Worm (Caenorhabditis elegans): Measurements from ENCODE around the gene ZK177.2.

Gene ZK177.2

ce11 chrII:5481982-5482381 is 37.0 kb upstream of the ZK177.2 start, which contains the start of gene cal-8:
cal-8 (minus strand) TSS chrII:5482041.
- TF ChIP-seq tbx-8 (GFP tag; optimal IDR thresholded peaks at IDR 0.05): no peak
- no peak for TF ChIP-seq ceh-39 (tag; optimal IDR thresholded peaks at IDR 0.05)
- TF ChIP-seq ces-1 (GFP tag; optimal IDR thresholded peaks at IDR 0.05): no peak
- no peak for TF ChIP-seq unc-120 (tag; optimal IDR thresholded peaks at IDR 0.05; ENCODE audit: poor library complexity, severe bottlenecking)
- TF ChIP-seq hlh-1 (tag; optimal IDR thresholded peaks at IDR 0.05): no peak
- no peak for TF ChIP-seq ztf-11 (tag; optimal IDR thresholded peaks at IDR 0.05)
- TF ChIP-seq sptf-1 (tag; optimal IDR thresholded peaks at IDR 0.05): no peak
- TF ChIP-seq lin-13 (tag; optimal IDR thresholded peaks at IDR 0.05): no peak
- no peak for TF ChIP-seq ceh-83 (GFP tag; optimal IDR thresholded peaks at IDR 0.05)
- TF ChIP-seq nhr-28 (tag; optimal IDR thresholded peaks at IDR 0.05): no peak
- no peak for TF ChIP-seq nhr-12 (tag; optimal IDR thresholded peaks at IDR 0.05)
- no peak for TF ChIP-seq nhr-237 (tag; optimal IDR thresholded peaks at IDR 0.05)

DNA sequence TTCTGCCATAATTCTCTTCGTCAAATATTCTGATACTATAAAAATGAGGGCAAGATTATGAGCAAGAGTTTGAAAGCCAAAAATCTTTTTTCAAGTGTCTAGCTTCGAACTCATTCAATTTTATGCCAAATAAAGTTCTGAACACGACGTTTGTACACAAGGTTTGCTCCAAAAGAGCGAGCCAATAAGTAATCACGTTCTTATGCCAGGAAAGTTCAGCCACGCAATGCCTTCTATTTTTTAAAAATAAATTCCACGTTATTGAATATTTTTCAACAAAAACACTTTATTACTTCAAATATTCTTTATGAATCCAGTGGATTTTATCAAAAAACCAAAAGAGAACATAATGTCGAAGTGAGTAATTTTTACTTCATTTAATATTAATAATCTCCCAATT is 31.2 kb upstream of the ZK177.2 start, which contains the start of gene nep-5:
TSS of gene nep-5 (plus strand) at position 301 of the 400 bp plus-strand sequence.
- TF ChIP-seq drap-1 (GFP tag; optimal IDR thresholded peaks at IDR 0.05) (no peak), sem-2 (GFP tag; optimal IDR thresholded peaks at IDR 0.05) (no peak), M03D4.4 (tag; optimal IDR thresholded peaks at IDR 0.05) (no peak), tbx-8 (GFP tag; optimal IDR thresholded peaks at IDR 0.05) (no peak), elt-3 (tag; optimal IDR thresholded peaks at IDR 0.05) (no peak), lin-32 (GFP tag; optimal IDR thresholded peaks at IDR 0.05) (no peak), unc-62 (GFP tag; optimal IDR thresholded peaks at IDR 0.05) (no peak), snpc-4 (tag; optimal IDR thresholded peaks at IDR 0.05) (no peak), bed-3 (GFP tag; optimal IDR thresholded peaks at IDR 0.05) (no peak), nhr-2 (tag; optimal IDR thresholded peaks at IDR 0.05) (no peak), unc-39 (tag; optimal IDR thresholded peaks at IDR 0.05) (no peak), nhr-237 (tag; optimal IDR thresholded peaks at IDR 0.05) (no peak)

ce11 chrII:5494405-5494804 is 24.6 kb upstream of the ZK177.2 start, which contains the start of gene F12A10.6:
F12A10.6 (minus strand) TSS chrII:5494505.
- TF ChIP-seq bed-3 (GFP tag; optimal IDR thresholded peaks at IDR 0.05) (no peak), nhr-28 (tag; optimal IDR thresholded peaks at IDR 0.05) (no peak)

- TF ChIP-seq mab-5 (tag; optimal IDR thresholded peaks at IDR 0.05): no peak
- TF ChIP-seq nhr-12 (tag; optimal IDR thresholded peaks at IDR 0.05): no peak
- no peak for TF ChIP-seq ces-1 (GFP tag; optimal IDR thresholded peaks at IDR 0.05)
- no peak for TF ChIP-seq mls-2 (tag; optimal IDR thresholded peaks at IDR 0.05)
- TF ChIP-seq nhr-2 (tag; optimal IDR thresholded peaks at IDR 0.05): no peak
- TF ChIP-seq flh-1 (GFP tag; optimal IDR thresholded peaks at IDR 0.05): no peak
- TF ChIP-seq ztf-11 (tag; optimal IDR thresholded peaks at IDR 0.05): no peak
- TF ChIP-seq pha-4 (tag; optimal IDR thresholded peaks at IDR 0.05): no peak
- TF ChIP-seq ceh-83 (GFP tag; optimal IDR thresholded peaks at IDR 0.05): no peak
- no peak for TF ChIP-seq ham-2 (GFP tag; optimal IDR thresholded peaks at IDR 0.05)
Observed at ce11 chrII:5496375-5496774, 22.6 kb upstream of the ZK177.2 start, which contains the start of gene F12A10.1. F12A10.1 (plus strand) TSS chrII:5496540.

ce11 chrII:5497541-5497940 is 21.5 kb upstream of the ZK177.2 start:
- TF ChIP-seq mab-5 (tag; optimal IDR thresholded peaks at IDR 0.05): no peak
- TF ChIP-seq hlh-1 (tag; optimal IDR thresholded peaks at IDR 0.05): no peak
- no peak for TF ChIP-seq ceh-39 (tag; optimal IDR thresholded peaks at IDR 0.05)
- no peak for TF ChIP-seq bed-3 (GFP tag; optimal IDR thresholded peaks at IDR 0.05)
- no peak for TF ChIP-seq ces-1 (GFP tag; optimal IDR thresholded peaks at IDR 0.05)
- no peak for TF ChIP-seq sem-2 (GFP tag; optimal IDR thresholded peaks at IDR 0.05)
- TF ChIP-seq elt-1 (tag; optimal IDR thresholded peaks at IDR 0.05; ENCODE audit: borderline replicate concordance, insufficient read depth): no peak
- TF ChIP-seq nhr-28 (tag; optimal IDR thresholded peaks at IDR 0.05): no peak
- no peak for TF ChIP-seq tbx-8 (GFP tag; optimal IDR thresholded peaks at IDR 0.05)
- no peak for TF ChIP-seq nhr-76 (tag; optimal IDR thresholded peaks at IDR 0.05)
- TF ChIP-seq lin-13 (tag; optimal IDR thresholded peaks at IDR 0.05): no peak
- no peak for TF ChIP-seq unc-39 (tag; optimal IDR thresholded peaks at IDR 0.05)
- TF ChIP-seq mep-1 (tag; optimal IDR thresholded peaks at IDR 0.05): no peak
- no peak for TF ChIP-seq elt-3 (tag; optimal IDR thresholded peaks at IDR 0.05)
- TF ChIP-seq unc-120 (tag; optimal IDR thresholded peaks at IDR 0.05; ENCODE audit: poor library complexity, severe bottlenecking): no peak
- no peak for TF ChIP-seq ceh-83 (GFP tag; optimal IDR thresholded peaks at IDR 0.05)
- no peak for TF ChIP-seq sptf-1 (tag; optimal IDR thresholded peaks at IDR 0.05)
- no peak for TF ChIP-seq nhr-12 (tag; optimal IDR thresholded peaks at IDR 0.05)
- no peak for TF ChIP-seq ceh-43 (GFP tag; optimal IDR thresholded peaks at IDR 0.05)
- TF ChIP-seq nhr-237 (tag; optimal IDR thresholded peaks at IDR 0.05): no peak
